Worm (Caenorhabditis elegans) whole organism, L3 larva: ENCODE measurements around the gene rpl-28.
A peak's percentile ranks its signal among the peaks of the same experiment; 100 is the strongest.

Experiments used
- R02D3.7 ChIP-seq: fragments of 150-350 bp; optimal IDR thresholded peaks from 2 replicates; lab custom pipeline; 2014; ENCODE audit warnings: missing biosample characterization, missing genetic modification characterization
- ZK546.5 ChIP-seq: sonication (generic microtip); optimal IDR thresholded peaks from 2 replicates; lab custom pipeline; 2017; ENCODE audit warnings: missing biosample characterization, missing genetic modification characterization
- ama-1 ChIP-seq: fragments of 150-350 bp; optimal IDR thresholded peaks from 2 replicates; lab custom pipeline; 2018
- ceh-9 ChIP-seq: sonication (generic microtip); optimal IDR thresholded peaks from 2 replicates; lab custom pipeline; 2018; ENCODE audit warnings: missing biosample characterization, missing genetic modification characterization
- daf-12 ChIP-seq: fragments of 150-350 bp; optimal IDR thresholded peaks from 2 replicates; lab custom pipeline; 2014; ENCODE audit warnings: missing biosample characterization, missing genetic modification reagents, missing genetic modification characterization
- egl-27 ChIP-seq: sonication (generic microtip); optimal IDR thresholded peaks from 4 replicates; lab custom pipeline; 2017; ENCODE audit warnings: missing biosample characterization, missing genetic modification reagents, missing genetic modification characterization
- egl-5 ChIP-seq: fragments of 150-350 bp; optimal IDR thresholded peaks from 2 replicates; lab custom pipeline; 2017; ENCODE audit warnings: missing biosample characterization, missing genetic modification reagents, missing genetic modification characterization, inconsistent platforms
- elt-2 ChIP-seq: sonication (generic microtip); optimal IDR thresholded peaks from 2 replicates; lab custom pipeline; 2016; ENCODE audit warnings: missing genetic modification reagents, mild to moderate bottlenecking, missing genetic modification characterization, missing compliant biosample characterization
- eor-1 ChIP-seq, 2 experiments: fragments of 150-350 bp; optimal IDR thresholded peaks; 2 replicates each; lab custom pipeline; 2014 to 2018; ENCODE audit warnings: missing biosample characterization in 2 of 2, missing genetic modification characterization in 2 of 2
- fkh-10 ChIP-seq: sonication (generic microtip); optimal IDR thresholded peaks from 2 replicates; lab custom pipeline; 2017; ENCODE audit warnings: missing biosample characterization, missing genetic modification reagents, missing genetic modification characterization
- fkh-2 ChIP-seq: fragments of 150-350 bp; optimal IDR thresholded peaks from 2 replicates; lab custom pipeline; 2014; ENCODE audit warnings: missing biosample characterization, missing genetic modification reagents, missing genetic modification characterization
- hmg-11 ChIP-seq: sonication (generic microtip); optimal IDR thresholded peaks from 2 replicates; lab custom pipeline; 2016; ENCODE audit warnings: missing genetic modification characterization, missing compliant biosample characterization
- lin-15B ChIP-seq: fragments of 150-350 bp; optimal IDR thresholded peaks from 2 replicates; lab custom pipeline; 2014; ENCODE audit warnings: missing biosample characterization, missing genetic modification characterization
- lsy-12 ChIP-seq: sonication (generic microtip); optimal IDR thresholded peaks from 2 replicates; lab custom pipeline; 2016; ENCODE audit warnings: mild to moderate bottlenecking, missing genetic modification characterization, missing compliant biosample characterization
- mml-1 ChIP-seq: fragments of 150-350 bp; sonication (generic microtip); optimal IDR thresholded peaks from 3 replicates; lab custom pipeline; 2014; ENCODE audit warnings: missing biosample characterization, missing genetic modification characterization
- nhr-237 ChIP-seq: fragments of 150-350 bp; optimal IDR thresholded peaks from 2 replicates; lab custom pipeline; 2014; ENCODE audit warnings: missing biosample characterization, missing genetic modification characterization
- nhr-67 ChIP-seq: fragments of 150-350 bp; optimal IDR thresholded peaks from 2 replicates; lab custom pipeline; 2014; ENCODE audit warnings: missing biosample characterization, missing genetic modification characterization
- nhr-77 ChIP-seq: fragments of 150-350 bp; optimal IDR thresholded peaks from 2 replicates; lab custom pipeline; 2014; ENCODE audit warnings: missing biosample characterization, missing genetic modification characterization
- pha-4 ChIP-seq: fragments of 150-350 bp; optimal IDR thresholded peaks from 2 replicates; lab custom pipeline; 2014; ENCODE audit warnings: missing biosample characterization, missing genetic modification reagents, missing genetic modification characterization
- pqm-1 ChIP-seq: fragments of 150-350 bp; optimal IDR thresholded peaks from 2 replicates; lab custom pipeline; 2017; ENCODE audit warnings: missing biosample characterization, missing genetic modification characterization, inconsistent platforms
- sea-2 ChIP-seq: fragments of 150-350 bp; sonication (generic microtip); optimal IDR thresholded peaks from 4 replicates; lab custom pipeline; 2014; ENCODE audit warnings: missing biosample characterization, missing genetic modification reagents, missing genetic modification characterization
- snpc-4 ChIP-seq: fragments of 150-350 bp; optimal IDR thresholded peaks from 2 replicates; lab custom pipeline; 2014; ENCODE audit warnings: missing biosample characterization, missing genetic modification characterization
- tbx-2 ChIP-seq: sonication (generic microtip); optimal IDR thresholded peaks from 2 replicates; lab custom pipeline; 2016; ENCODE audit warnings: mild to moderate bottlenecking, missing genetic modification characterization, missing compliant biosample characterization
- unc-39 ChIP-seq: sonication (generic microtip); optimal IDR thresholded peaks from 4 replicates; lab custom pipeline; 2017; ENCODE audit warnings: missing biosample characterization, missing genetic modification characterization
- unc-62 ChIP-seq: fragments of 150-350 bp; sonication (generic microtip); optimal IDR thresholded peaks from 4 replicates; lab custom pipeline; 2014; ENCODE audit warnings: missing biosample characterization, missing genetic modification reagents, missing genetic modification characterization
- ztf-11 ChIP-seq: fragments of 150-350 bp; optimal IDR thresholded peaks from 2 replicates; lab custom pipeline; 2014; ENCODE audit warnings: missing biosample characterization, missing genetic modification characterization

Gene rpl-28

ce11 chrV:12695968-12696367, 31.9 kb downstream of the rpl-28 start, which contains the start of gene K10C8.4:
TSS of gene K10C8.4 (plus strand) at chrV:12696268.
- peak; percentile 3 for TF ChIP-seq hmg-11
- no peak for TF ChIP-seq egl-5 (tag; lab: Kevin White, UChicago)

ce11 chrV:12695155-12695554, 32.8 kb downstream of the rpl-28 start, which contains the start of gene parn-1:
TSS of gene parn-1 (minus strand) at chrV:12695255.
- TF ChIP-seq sea-2: no peak
- no peak for TF ChIP-seq mml-1 (tag; lab: Kevin White, UChicago)
- no peak for TF ChIP-seq nhr-77 (tag; lab: Kevin White, UChicago)
- TF ChIP-seq fkh-10 (GFP tag; lab: Kevin White, UChicago): no peak
- TF ChIP-seq pqm-1 (tag; lab: Kevin White, UChicago): no peak
- no peak for TF ChIP-seq elt-2 (tag; lab: Kevin White, UChicago)
- TF ChIP-seq hmg-11: no peak
- TF ChIP-seq nhr-237 (tag; lab: Kevin White, UChicago): no peak
- no peak for TF ChIP-seq pha-4 (tag; lab: Kevin White, UChicago)
- no peak for TF ChIP-seq ceh-9 (tag; lab: Kevin White, UChicago)
- TF ChIP-seq snpc-4 (tag; lab: Kevin White, UChicago): no peak
- no peak for TF ChIP-seq lsy-12 (tag; lab: Kevin White, UChicago)
- TF ChIP-seq ama-1 (lab: Kevin White, UChicago): no peak
- no peak for TF ChIP-seq R02D3.7 (tag; lab: Kevin White, UChicago)
- no peak for TF ChIP-seq daf-12 (tag; lab: Kevin White, UChicago)
- no peak for TF ChIP-seq ztf-11 (tag; lab: Kevin White, UChicago)
- TF ChIP-seq, all 47 proteins: peak for 0

- TF ChIP-seq lin-15B (tag; lab: Kevin White, UChicago): no peak
- TF ChIP-seq, all 47 proteins: peak for 0
These were observed 44.7 kb downstream of the rpl-28 start for ce11 chrV:12683205-12683604.

- TF ChIP-seq hmg-11 (no peak), egl-27 (no peak), elt-2 (tag; lab: Kevin White, UChicago) (no peak), lin-15B (tag; lab: Kevin White, UChicago) (no peak), ztf-11 (tag; lab: Kevin White, UChicago) (no peak), unc-62 (GFP tag; lab: Kevin White, UChicago) (no peak), pha-4 (tag; lab: Kevin White, UChicago) (no peak), unc-39 (no peak), eor-1 (tag; optimal IDR thresholded peaks at IDR 0.05; lab: Kevin White, UChicago) (no peak), nhr-237 (tag; lab: Kevin White, UChicago) (no peak), R02D3.7 (tag; lab: Kevin White, UChicago) (no peak), tbx-2 (tag; lab: Kevin White, UChicago) (no peak), nhr-77 (tag; lab: Kevin White, UChicago) (no peak), nhr-67 (tag; lab: Kevin White, UChicago) (no peak)
These were observed 48.1 kb downstream of the rpl-28 start, which contains the start of gene frpr-15 for ce11 chrV:12679807-12680206. TSS of gene frpr-15 (plus strand) at chrV:12680107.

- TF ChIP-seq fkh-2: no peak
- no peak for TF ChIP-seq ZK546.5 (tag; lab: Kevin White, UChicago)
These were observed 48.6 kb downstream of the rpl-28 start for ce11 chrV:12679292-12679691.
